Fruit fly (Drosophila melanogaster): ENCODE measurements around the gene SmydA-8.

The SmydA-8 gene

DNA sequence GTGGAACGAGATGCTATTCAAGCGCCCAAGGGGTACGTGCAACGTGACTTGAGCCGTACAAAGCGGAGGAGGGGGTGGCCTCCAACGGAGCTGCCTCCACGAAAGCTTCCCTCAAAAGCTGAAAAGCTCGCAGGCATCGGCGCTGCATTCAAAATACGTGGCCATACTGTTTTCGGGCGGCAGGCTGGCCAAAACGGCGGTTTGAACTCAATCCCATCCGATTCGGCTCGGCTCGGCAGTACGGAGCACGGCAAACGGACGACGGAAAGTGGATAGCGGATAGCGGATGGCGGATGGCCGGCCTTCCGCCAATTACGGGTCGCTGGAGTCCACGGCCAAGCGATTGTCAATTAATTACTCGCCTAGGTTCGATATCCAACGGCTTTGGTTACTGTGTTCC lies 24.7 kb downstream of the SmydA-8 start, which contains the start of gene Mct1:
Gene Mct1 (plus strand): TSS at position 301 of the 400 bp plus-strand sequence.
- TF ChIP-seq CG8478 (optimal IDR thresholded peaks at IDR 0.05) (no peak), CTCF (optimal IDR thresholded peaks at IDR 0.05) (no peak)

DNA sequence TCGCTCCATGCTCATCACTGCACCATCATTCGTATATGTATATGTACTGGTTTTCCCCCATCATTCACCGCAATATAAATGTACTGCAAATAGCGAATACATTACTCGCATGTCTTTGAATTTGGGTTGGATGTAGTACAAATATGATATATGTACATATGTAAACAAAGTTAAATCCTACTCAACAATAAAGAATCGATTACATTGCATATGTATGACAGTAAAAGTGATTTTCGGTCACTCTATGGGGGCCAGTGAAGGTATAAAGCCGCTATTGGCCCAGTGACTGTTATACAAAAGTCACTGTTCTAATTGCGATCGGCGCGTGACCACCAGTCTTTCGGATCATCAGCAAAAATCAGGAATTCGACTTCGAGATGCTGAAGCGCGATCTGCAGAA lies 26.1 kb downstream of the SmydA-8 start, which contains the start of gene CG3457:
Gene CG3457 (plus strand): TSS at position 301 of the 400 bp plus-strand sequence.
- TF ChIP-seq CTCF (optimal IDR thresholded peaks at IDR 0.05) (no peak), CG8478 (optimal IDR thresholded peaks at IDR 0.05) (no peak)

DNA sequence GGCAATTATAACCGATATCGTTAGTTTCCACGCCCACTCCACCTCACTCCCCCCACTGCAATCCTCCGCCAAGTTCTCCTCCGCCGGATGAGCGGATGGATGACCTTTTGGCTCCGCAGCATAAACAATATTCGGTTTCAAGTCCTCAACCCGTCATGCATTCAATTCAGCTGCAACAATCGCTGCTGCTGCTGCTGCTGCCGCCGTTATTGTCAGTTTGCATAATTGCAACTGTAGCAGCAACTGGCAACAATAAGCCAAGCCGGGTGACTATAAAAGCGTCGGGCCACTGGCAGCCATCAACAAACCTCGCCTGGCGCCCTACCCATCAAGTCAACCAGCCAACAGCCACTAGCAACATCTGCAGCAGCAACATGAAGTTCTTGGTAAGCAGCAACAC lies 27.1 kb downstream of the SmydA-8 start, which contains the start of gene CG17777:
Gene CG17777 (plus strand): TSS at position 301 of the 400 bp plus-strand sequence.
- TF ChIP-seq CTCF (optimal IDR thresholded peaks at IDR 0.05) (no peak), CG8478 (optimal IDR thresholded peaks at IDR 0.05) (no peak)

DNA sequence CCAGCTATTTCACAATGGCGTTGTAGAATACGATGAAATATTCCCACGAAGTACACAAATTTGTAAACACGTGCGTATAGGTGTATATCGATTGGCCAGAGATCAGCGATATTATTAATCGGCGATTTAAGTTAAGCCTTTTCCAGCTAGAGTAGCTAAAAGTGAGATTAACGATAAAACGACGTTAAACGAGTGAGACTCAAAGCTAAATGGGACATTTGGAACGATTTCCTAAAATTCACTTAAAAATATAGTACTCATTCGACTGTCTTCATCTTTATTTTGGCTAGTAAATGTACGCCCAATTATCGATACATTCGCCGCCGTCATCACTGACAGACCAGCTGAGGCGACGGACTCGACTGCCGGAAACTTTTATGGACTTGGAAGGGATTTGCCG lies 29.0 kb downstream of the SmydA-8 start, which contains the start of the genes Nmd3 and CG17776:
Gene Nmd3 (minus strand): TSS at position 106 of the 400 bp plus-strand sequence.
Gene CG17776 (plus strand): TSS at position 163 of the 400 bp plus-strand sequence.
- TF ChIP-seq CTCF (optimal IDR thresholded peaks at IDR 0.05) (no peak), CG8478 (optimal IDR thresholded peaks at IDR 0.05) (no peak)

DNA sequence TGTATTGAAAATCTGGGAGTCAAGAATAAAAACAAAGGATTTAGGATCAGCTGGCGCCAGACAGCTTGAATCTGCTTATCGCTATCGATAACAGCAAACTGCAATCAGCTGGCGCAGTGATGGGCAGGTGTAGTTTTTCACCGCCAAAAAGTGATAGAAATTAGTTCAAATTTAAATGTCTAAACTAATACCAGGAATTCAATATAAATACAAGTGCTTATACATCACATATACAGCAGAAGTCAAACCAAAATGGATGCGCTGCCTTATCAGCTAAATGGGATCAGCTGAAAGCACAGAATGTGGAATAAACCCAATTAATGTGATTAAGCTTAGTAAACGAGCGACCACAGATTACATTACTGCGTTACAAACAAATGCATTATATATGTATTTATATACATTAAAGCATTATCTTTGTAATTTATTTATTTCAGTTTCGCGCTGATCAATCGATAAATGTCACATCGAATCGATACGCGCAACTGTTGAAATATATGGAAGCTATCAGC lies 32.8 kb downstream of the SmydA-8 start, which contains the start of gene pn:
Gene pn (plus strand): TSS at position 462 of the 512 bp plus-strand sequence.
- TF ChIP-seq CTCF (optimal IDR thresholded peaks at IDR 0.05) (no peak), CG8478 (optimal IDR thresholded peaks at IDR 0.05) (no peak)

DNA sequence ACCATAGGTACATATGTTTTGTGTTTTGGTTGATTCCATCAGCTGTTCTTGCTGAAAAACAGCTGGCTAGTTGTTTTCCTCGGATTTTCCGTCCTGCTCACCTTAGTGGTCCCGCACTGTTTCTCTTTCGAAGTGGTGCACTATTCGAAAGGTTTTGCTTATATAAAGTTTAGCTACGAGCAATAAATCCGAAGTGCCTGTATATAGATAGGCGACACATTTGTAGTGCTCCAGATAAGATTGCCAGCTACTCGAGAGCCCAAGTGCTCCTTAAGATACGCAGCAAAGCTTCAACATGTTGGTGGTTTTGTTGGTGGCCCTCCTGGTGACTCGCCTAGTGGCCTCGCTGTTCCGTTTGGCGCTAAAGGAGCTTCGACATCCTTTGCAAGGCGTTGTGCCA lies 34.8 kb downstream of the SmydA-8 start, which contains the start of gene Cyp4ae1:
Gene Cyp4ae1 (plus strand): TSS at position 206 of the 400 bp plus-strand sequence.
- TF ChIP-seq CTCF (optimal IDR thresholded peaks at IDR 0.05) (no peak), CG8478 (optimal IDR thresholded peaks at IDR 0.05) (no peak)

DNA sequence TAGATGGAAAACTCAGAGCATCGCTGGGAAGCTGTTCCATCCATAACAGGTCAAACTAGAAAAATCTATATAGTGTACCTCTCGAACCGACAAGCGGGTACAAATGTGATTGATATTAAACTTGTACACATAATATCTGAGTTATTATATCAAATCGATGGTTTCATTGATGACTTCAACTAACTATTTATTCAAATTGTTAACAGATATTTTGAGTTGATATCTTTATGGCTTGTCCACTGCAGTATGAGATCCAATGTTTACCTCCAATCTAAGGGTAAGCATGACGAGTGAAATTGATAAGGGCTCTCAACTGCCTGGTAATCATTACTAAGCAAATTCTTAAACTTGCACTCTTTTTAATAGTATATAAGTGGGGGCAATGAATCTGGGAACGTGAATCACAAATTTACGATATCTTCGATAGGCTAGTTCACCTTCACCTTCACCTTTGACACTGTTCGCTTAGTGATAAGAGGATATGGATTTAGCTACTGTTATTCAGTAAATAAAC lies 37.6 kb downstream of the SmydA-8 start, which contains the start of gene Cyp4d2:
Gene Cyp4d2 (plus strand): TSS at position 51 of the 514 bp plus-strand sequence.
- TF ChIP-seq CG8478 (optimal IDR thresholded peaks at IDR 0.05) (no peak), CTCF (optimal IDR thresholded peaks at IDR 0.05) (no peak)

DNA sequence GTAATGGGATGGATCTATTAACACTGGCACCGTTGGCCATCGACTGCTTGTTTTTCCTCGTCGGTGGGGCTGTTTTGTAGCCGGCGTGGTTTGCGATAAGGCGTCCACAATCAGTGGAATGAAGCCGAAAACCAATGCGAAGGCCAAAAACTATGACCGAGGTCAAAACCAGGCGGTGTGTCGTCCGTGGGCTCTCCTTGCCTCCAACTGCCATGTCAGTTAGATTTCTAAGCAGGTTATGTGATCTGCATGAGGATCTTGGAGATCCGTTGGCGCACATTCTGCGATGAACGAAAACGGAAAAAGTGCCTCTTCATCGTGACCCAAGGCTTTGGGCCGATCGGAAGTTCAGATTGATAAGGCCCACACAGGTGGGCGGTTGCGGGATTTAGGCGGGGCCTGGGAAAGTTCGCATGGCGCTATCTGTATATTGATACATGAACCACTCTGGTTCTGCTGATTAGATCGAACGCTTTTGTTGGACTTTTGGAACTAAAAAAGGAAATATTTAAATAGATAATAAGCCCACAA lies 38.3 kb downstream of the SmydA-8 start, which contains the start of gene Cyp4d14:
Gene Cyp4d14 (minus strand): TSS at position 51 of the 531 bp plus-strand sequence.
- TF ChIP-seq CG8478 (optimal IDR thresholded peaks at IDR 0.05) (no peak), CTCF (optimal IDR thresholded peaks at IDR 0.05) (no peak)

DNA sequence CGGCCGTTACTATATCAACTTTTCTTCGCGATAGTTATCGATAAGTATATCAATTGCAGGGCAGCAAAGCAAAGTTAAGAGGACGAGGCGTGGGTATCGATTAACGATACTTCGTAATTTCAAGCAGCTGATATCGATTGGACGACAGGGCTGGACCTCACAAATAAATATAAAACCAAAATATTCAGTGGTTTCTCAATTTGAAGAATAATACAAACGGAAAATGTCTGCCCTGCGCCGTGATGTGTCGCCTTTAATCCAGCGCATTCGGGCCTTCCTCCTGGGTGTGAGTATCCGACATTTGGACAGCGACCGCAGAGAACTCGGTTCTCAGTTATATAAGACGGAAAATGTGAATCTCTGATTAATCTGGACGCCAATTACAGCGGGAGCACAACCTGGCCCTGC lies 41.2 kb downstream of the SmydA-8 start, which contains the start of gene ND-B14.5A:
Gene ND-B14.5A (plus strand): TSS at position 107 of the 408 bp plus-strand sequence.
- no peak for TF ChIP-seq CTCF (optimal IDR thresholded peaks at IDR 0.05)
- TF ChIP-seq CG8478 (optimal IDR thresholded peaks at IDR 0.05) = no peak

DNA sequence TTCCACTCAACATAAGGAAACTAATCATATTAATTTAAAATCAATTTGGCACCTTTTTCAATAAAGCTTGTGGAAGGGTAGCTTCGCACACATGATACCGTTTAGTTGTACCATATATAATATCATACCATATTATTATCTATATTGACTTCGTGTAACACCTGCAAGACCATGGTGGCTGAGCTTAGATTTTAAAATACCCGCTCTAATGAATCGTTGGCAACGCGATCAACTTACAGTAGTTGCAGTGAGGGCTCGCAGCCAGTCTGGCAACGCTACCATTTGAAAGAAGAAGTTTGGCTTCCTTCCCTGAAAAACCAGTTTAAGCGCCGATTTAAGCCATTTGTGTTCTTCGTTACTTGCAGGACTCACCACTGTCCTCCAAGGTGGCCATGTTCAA lies 43.2 kb downstream of the SmydA-8 start:
- TF ChIP-seq CG8478 (optimal IDR thresholded peaks at IDR 0.05) (no peak), CTCF (optimal IDR thresholded peaks at IDR 0.05) (no peak)

DNA sequence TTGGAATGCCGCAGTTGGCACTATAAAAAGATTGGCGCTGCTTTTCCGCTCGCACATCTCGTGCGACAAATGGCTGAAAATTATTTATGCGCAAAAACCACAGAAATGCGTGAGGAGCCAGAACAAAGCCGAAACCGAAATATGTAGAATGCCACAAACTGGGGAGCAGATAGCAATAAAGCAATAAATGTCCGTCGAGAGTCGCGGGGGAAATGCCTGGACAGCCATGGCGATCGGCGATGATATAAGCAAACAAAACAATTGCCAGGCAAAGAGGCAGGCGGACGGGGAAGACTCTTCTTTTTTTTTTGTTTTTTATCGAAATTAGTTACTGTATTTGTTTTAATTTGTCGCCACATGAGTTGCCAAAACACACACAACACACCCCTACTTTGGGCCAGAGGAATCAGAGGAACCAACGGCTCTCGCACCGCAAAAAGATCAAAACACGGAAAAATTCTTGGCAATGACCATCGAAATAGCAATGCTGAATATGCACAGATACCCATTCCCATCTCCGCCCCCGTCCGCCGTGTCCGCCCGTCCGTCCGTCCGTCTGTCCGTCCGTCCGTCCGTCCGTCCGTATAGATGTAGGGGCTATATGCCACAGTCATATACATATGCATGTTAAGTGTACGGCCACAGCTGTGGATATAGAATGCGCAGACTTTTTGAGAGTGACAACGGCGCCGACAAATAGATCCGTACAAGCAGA lies 45.0 kb downstream of the SmydA-8 start:
- TF ChIP-seq CTCF (optimal IDR thresholded peaks at IDR 0.05) (no peak), CG8478 (optimal IDR thresholded peaks at IDR 0.05) (no peak)

DNA sequence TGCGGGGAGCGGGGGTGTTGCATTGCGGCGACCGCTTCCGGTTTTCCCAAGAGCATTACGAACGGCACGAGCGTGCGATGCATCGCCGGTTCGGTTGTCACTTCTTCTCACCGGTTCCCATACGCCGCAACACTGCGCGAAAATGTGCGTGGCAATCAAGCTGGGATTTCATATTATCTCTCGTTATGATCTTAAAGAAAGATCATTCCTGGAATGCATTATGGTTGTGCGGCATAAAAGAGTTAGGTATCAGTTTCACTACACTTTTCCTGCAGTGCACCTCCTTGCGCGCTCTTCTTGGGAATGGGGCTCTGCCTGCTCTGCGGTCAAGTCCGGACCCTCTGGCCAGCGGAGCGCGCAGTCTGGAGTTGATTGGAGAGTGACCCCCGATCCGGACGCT lies 47.5 kb downstream of the SmydA-8 start:
- TF ChIP-seq CG8478 (optimal IDR thresholded peaks at IDR 0.05) (no peak), CTCF (optimal IDR thresholded peaks at IDR 0.05) (no peak)

DNA sequence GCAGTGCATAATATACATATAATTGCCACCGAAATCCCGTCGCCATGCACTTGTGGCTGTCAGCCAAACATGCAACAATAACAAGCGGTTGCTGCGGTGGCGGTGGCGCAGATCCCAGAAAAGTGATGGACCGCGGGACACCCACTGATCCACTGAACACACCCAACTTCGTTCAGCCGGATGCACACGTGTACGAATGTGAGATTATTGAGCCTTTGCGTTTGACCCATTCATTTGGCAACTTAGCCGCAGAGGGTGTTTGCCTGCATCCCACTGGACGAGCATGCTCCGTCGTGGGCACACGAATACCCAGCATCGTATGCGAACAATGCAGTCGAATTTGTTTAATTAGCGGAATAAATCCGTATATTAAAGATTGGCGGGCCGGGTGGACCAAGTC lies 48.2 kb downstream of the SmydA-8 start:
- TF ChIP-seq CG8478 (optimal IDR thresholded peaks at IDR 0.05) (no peak), CTCF (optimal IDR thresholded peaks at IDR 0.05) (no peak)

DNA sequence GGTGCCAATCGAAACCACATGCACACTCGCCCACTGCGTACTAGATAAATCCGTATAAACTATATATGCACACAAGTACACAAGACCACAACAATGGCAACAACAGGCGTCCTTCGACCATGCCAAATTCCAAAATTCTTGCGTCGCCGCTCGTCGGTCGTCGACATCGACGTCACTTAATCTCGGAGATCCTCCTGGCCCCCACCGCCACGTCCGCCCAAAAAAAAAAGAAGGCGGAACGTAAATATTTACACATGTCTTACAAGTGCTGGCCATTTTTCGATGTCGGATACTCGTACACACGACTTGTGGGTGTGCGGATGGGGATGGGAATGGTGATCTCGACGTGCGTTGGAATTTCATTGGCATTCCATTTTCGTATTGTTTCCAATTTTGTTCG lies 50.3 kb downstream of the SmydA-8 start:
- no peak for TF ChIP-seq CTCF (optimal IDR thresholded peaks at IDR 0.05)
- TF ChIP-seq CG8478 (optimal IDR thresholded peaks at IDR 0.05) = no peak

All from S2 (cell line).